Worm (Caenorhabditis elegans) whole organism, young adult: ENCODE results near the gene C06A12.19.

Source experiments
- F52B5.7 ChIP-seq: sonication (generic microtip); optimal IDR thresholded peaks from 2 replicates; lab custom pipeline; 2016; ENCODE audit warnings: mild to moderate bottlenecking, missing genetic modification characterization, missing compliant biosample characterization
- Y56A3A.18 ChIP-seq: fragments of 200-800 bp; sonication (Bioruptor generic); IDR thresholded peaks from 2 replicates; pipeline ENCODE4 v1.3.6; 2022; ENCODE audit warnings: missing genetic modification reagents, missing genetic modification characterization, missing compliant biosample characterization
- attf-6 ChIP-seq: fragments of 200-800 bp; sonication (Bioruptor generic); IDR thresholded peaks from 2 replicates; pipeline ENCODE4 v1.3.6; 2022; ENCODE audit warnings: missing genetic modification reagents, missing genetic modification characterization, missing compliant biosample characterization
- ceh-27 ChIP-seq: fragments of 200-800 bp; sonication (Bioruptor generic); optimal IDR thresholded peaks from 2 replicates; lab custom pipeline; 2018; ENCODE audit warnings: mild to moderate bottlenecking, missing genetic modification characterization, moderate library complexity, missing compliant biosample characterization
- efl-1 ChIP-seq: fragments of 150-350 bp; optimal IDR thresholded peaks from 2 replicates; lab custom pipeline; 2014; ENCODE audit warnings: missing biosample characterization, missing genetic modification reagents, missing genetic modification characterization
- hlh-26 ChIP-seq: fragments of 200-800 bp; sonication (Bioruptor generic); conservative IDR thresholded peaks from 2 replicates; pipeline ENCODE4 v1.3.6; 2022; ENCODE audit warnings: missing genetic modification reagents, missing genetic modification characterization, missing compliant biosample characterization
- nfya-1 ChIP-seq: sonication (generic microtip); optimal IDR thresholded peaks from 2 replicates; lab custom pipeline; 2017; ENCODE audit warnings: antibody characterized with exemption, missing compliant biosample characterization, missing genetic modification characterization, borderline replicate concordance; ENCODE audit not compliant: insufficient read depth
- nhr-179 ChIP-seq: sonication (generic microtip); optimal IDR thresholded peaks from 2 replicates; lab custom pipeline; 2016; ENCODE audit warnings: mild to moderate bottlenecking, missing genetic modification characterization, missing compliant biosample characterization
- snpc-1.3 ChIP-seq: sonication (generic microtip); optimal IDR thresholded peaks from 2 replicates; lab custom pipeline; 2017; ENCODE audit warnings: missing genetic modification characterization, mild to moderate bottlenecking, missing compliant biosample characterization, antibody characterized with exemption, moderate library complexity, missing genotype, missing genetic modification reagents; ENCODE audit not compliant: insufficient read depth
- ztf-26 ChIP-seq: sonication (generic microtip); optimal IDR thresholded peaks from 2 replicates; lab custom pipeline; 2017; ENCODE audit warnings: missing genetic modification characterization, missing compliant biosample characterization

DNA sequence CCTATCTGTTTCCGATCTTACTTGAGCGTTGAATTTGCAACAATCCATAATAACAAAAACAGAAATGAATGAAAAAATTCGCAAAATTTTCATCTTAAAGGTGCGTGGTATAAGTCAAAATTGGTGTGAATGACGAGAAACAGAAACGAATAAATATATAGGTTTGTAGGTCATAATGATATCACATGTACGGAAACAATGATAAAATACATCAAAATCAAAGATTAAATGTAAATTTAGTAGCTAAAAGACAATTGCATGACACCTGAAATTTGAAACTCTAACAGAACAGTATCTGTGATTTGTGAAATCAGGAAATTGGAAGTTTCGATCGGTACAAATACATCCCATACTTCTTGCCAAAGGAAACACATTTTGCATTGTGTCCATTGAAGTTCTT is 35.3 kb upstream of the C06A12.19 start, which contains the start of gene F11E6.9:
- TF ChIP-seq nfya-1 (no peak), attf-6 (GFP tag; lab: Robert Waterston, UW) (no peak), snpc-1.3 (tag; lab: Kevin White, UChicago) (no peak), hlh-26 (no peak), F52B5.7 (no peak), Y56A3A.18 (no peak), ceh-27 (no peak), ztf-26 (no peak), nhr-179 (tag; lab: Kevin White, UChicago) (no peak), efl-1 (no peak)
